Worm (Caenorhabditis elegans) whole organism, young adult: ENCODE measurements around the gene T12A2.3.

ENCODE experiments used
- F49E8.2 ChIP-seq: sonication (generic microtip); optimal IDR thresholded peaks from 3 replicates; lab custom pipeline; 2017; ENCODE audit warnings: missing genetic modification characterization, mild to moderate bottlenecking, missing compliant biosample characterization, antibody characterized with exemption, moderate library complexity; ENCODE audit not compliant: insufficient read depth
- F57C9.4 ChIP-seq: sonication (generic microtip); optimal IDR thresholded peaks from 2 replicates; lab custom pipeline; 2017; ENCODE audit warnings: mild to moderate bottlenecking, missing genetic modification characterization, missing compliant biosample characterization
- ccch-3 ChIP-seq: fragments of 200-800 bp; sonication (Bioruptor generic); optimal IDR thresholded peaks from 2 replicates; lab custom pipeline; 2018; ENCODE audit warnings: mild to moderate bottlenecking, missing genetic modification characterization, missing compliant biosample characterization
- cebp-1 ChIP-seq, 2 experiments: fragments of 200-800 bp in 1 of 2; sonication (Bioruptor generic) in 1 of 2; sonication (generic microtip) in 1 of 2; IDR thresholded peaks in 1 of 2; optimal IDR thresholded peaks in 1 of 2; 2 replicates each; pipeline versions ENCODE4 v1.3.6 to Lab custom; 2017 to 2022; ENCODE audit warnings: missing compliant biosample characterization in 2 of 2, missing genetic modification characterization in 2 of 2, mild to moderate bottlenecking in 1 of 2, missing genetic modification reagents in 1 of 2, moderate library complexity in 1 of 2
- fkh-3 ChIP-seq: sonication (generic microtip); optimal IDR thresholded peaks from 2 replicates; lab custom pipeline; 2016; ENCODE audit warnings: mild to moderate bottlenecking, missing genetic modification characterization, missing compliant biosample characterization
- hlh-26 ChIP-seq: fragments of 200-800 bp; sonication (Bioruptor generic); conservative IDR thresholded peaks from 2 replicates; pipeline ENCODE4 v1.3.6; 2022; ENCODE audit warnings: missing genetic modification reagents, missing genetic modification characterization, missing compliant biosample characterization
- hrde-1 ChIP-seq: sonication (generic microtip); optimal IDR thresholded peaks from 2 replicates; lab custom pipeline; 2016; ENCODE audit warnings: missing genetic modification characterization, mild to moderate bottlenecking, missing compliant biosample characterization, moderate library complexity, missing genotype, missing genetic modification reagents, borderline replicate concordance
- madf-8 ChIP-seq: fragments of 200-800 bp; sonication (Bioruptor generic); conservative IDR thresholded peaks from 2 replicates; pipeline ENCODE4 v1.3.6; 2022; ENCODE audit warnings: missing genetic modification reagents, missing genetic modification characterization, missing compliant biosample characterization
- sptf-2 ChIP-seq: fragments of 200-800 bp; sonication (Bioruptor generic); optimal IDR thresholded peaks from 2 replicates; lab custom pipeline; 2018; ENCODE audit warnings: mild to moderate bottlenecking, missing genetic modification characterization, missing compliant biosample characterization
- ztf-26 ChIP-seq: sonication (generic microtip); optimal IDR thresholded peaks from 2 replicates; lab custom pipeline; 2017; ENCODE audit warnings: missing genetic modification characterization, missing compliant biosample characterization

ce11 chrIII:6207046-6207445 lies 33.6 kb upstream of the T12A2.3 start:
- TF ChIP-seq madf-8 (GFP tag; lab: Robert Waterston, UW), result no peak
- TF ChIP-seq ccch-3 (GFP tag; lab: Kevin White, UChicago), result no peak
- no peak for TF ChIP-seq fkh-3 (tag; lab: Kevin White, UChicago)
- TF ChIP-seq hrde-1 (tag; lab: Kevin White, UChicago), result no peak
- TF ChIP-seq ztf-26 (tag; lab: Kevin White, UChicago), result no peak
- TF ChIP-seq hlh-26 (GFP tag; lab: Robert Waterston, UW), result no peak
- no peak for TF ChIP-seq cebp-1 (GFP tag; IDR thresholded peaks at IDR 0.05; lab: Robert Waterston, UW)
- no peak for TF ChIP-seq cebp-1 (tag; optimal IDR thresholded peaks at IDR 0.05; lab: Kevin White, UChicago)
- no peak for TF ChIP-seq F57C9.4 (tag; lab: Kevin White, UChicago)
- no peak for TF ChIP-seq sptf-2
- no peak for TF ChIP-seq F49E8.2
